Fruit fly (Drosophila melanogaster): ENCODE measurements around the gene CG33688.

The CG33688 gene

dm6 chr3L:16156788-16157208 is 42.2 kb upstream of the CG33688 start:
- TF ChIP-seq maf-S (GFP tag; optimal IDR thresholded peaks at IDR 0.05) (no peak), Lhr (GFP tag; optimal IDR thresholded peaks at IDR 0.05) (no peak), CG11696 (GFP tag; IDR thresholded peaks at IDR 0.05) (no peak), vvl (GFP tag; IDR thresholded peaks at IDR 0.05) (peak; percentile 87), fru (optimal IDR thresholded peaks at IDR 0.05) (no peak), CG7839 (tag; optimal IDR thresholded peaks at IDR 0.05) (no peak), CG6175 (GFP tag; IDR thresholded peaks at IDR 0.05) (peak; percentile 77), ssp (GFP tag; IDR thresholded peaks at IDR 0.05) (no peak), dmrt11E (tag; optimal IDR thresholded peaks at IDR 0.05) (no peak), caup (GFP tag; optimal IDR thresholded peaks at IDR 0.05; ENCODE audit: severe bottlenecking) (no peak), CG32767 (GFP tag; IDR thresholded peaks at IDR 0.05) (no peak), mirr (GFP tag; optimal IDR thresholded peaks at IDR 0.05) (peak; percentile 76), CG1529 (GFP tag; optimal IDR thresholded peaks at IDR 0.05) (no peak), MBD-R2 (GFP tag; IDR thresholded peaks at IDR 0.05) (0 out of 2 replicates have a peak, but pooled peaks have one; percentile 13), NFAT (GFP tag; IDR thresholded peaks at IDR 0.05) (peak; percentile 74), rib (GFP tag; IDR thresholded peaks at IDR 0.05) (peak; percentile 79), Ssrp (tag; optimal IDR thresholded peaks at IDR 0.05) (no peak), NC2α (GFP tag; optimal IDR thresholded peaks at IDR 0.05) (no peak), cg (GFP tag; optimal IDR thresholded peaks at IDR 0.05) (no peak), gsb-n (tag; optimal IDR thresholded peaks at IDR 0.05) (no peak), CG17802 (tag; optimal IDR thresholded peaks at IDR 0.05) (no peak), Adf1 (GFP tag; IDR thresholded peaks at IDR 0.05) (no peak), schlank (tag; optimal IDR thresholded peaks at IDR 0.05) (no peak), CG15514 (GFP tag; optimal IDR thresholded peaks at IDR 0.05) (peak; percentile 9), CG3995 (GFP tag; optimal IDR thresholded peaks at IDR 0.05) (no peak), CG8924 (tag; optimal IDR thresholded peaks at IDR 0.05) (no peak), ewg (GFP tag; optimal IDR thresholded peaks at IDR 0.05) (no peak), esg (GFP tag; conservative IDR thresholded peaks at IDR 0.05) (no peak), chif (GFP tag; optimal IDR thresholded peaks at IDR 0.05) (no peak), CG7963 (GFP tag; IDR thresholded peaks at IDR 0.05; ENCODE audit: partially characterized antibody) (no peak), CG18476 (GFP tag; optimal IDR thresholded peaks at IDR 0.05) (no peak), E2f2 (GFP tag; IDR thresholded peaks at IDR 0.05) (0 out of 2 replicates have a peak, but pooled peaks have one; percentile 17), CG32772 (GFP tag; IDR thresholded peaks at IDR 0.05) (no peak), pita (GFP tag; optimal IDR thresholded peaks at IDR 0.05) (no peak), nau (GFP tag; optimal IDR thresholded peaks at IDR 0.05) (no peak), CG14441 (GFP tag; IDR thresholded peaks at IDR 0.05) (peak; percentile 39; the same call in 1 of the 2 replicates), chinmo (GFP tag; IDR thresholded peaks at IDR 0.05; ENCODE audit: partially characterized antibody) (0 out of 4 replicates have a peak, but pooled peaks have one; percentile 44), Atf6 (GFP tag; IDR thresholded peaks at IDR 0.05) (no peak), CG1832 (GFP tag; optimal IDR thresholded peaks at IDR 0.05) (no peak), Elba2 (GFP tag; optimal IDR thresholded peaks at IDR 0.05) (no peak), sug (tag; optimal IDR thresholded peaks at IDR 0.05) (peak; percentile 57), salm (tag; optimal IDR thresholded peaks at IDR 0.05) (no peak), peb (GFP tag; IDR thresholded peaks at IDR 0.05) (no peak), ranshi (GFP tag; IDR thresholded peaks at IDR 0.05) (no peak), CG33557 (GFP tag; optimal IDR thresholded peaks at IDR 0.05) (no peak), exex (tag; optimal IDR thresholded peaks at IDR 0.05) (peak; percentile 50), CG6272 (GFP tag; IDR thresholded peaks at IDR 0.05) (no peak), CG1233 (GFP tag; optimal IDR thresholded peaks at IDR 0.05) (no peak), HLH3B (GFP tag; IDR thresholded peaks at IDR 0.05) (no peak), sna (GFP tag; IDR thresholded peaks at IDR 0.05; ENCODE audit: partially characterized antibody) (no peak), CG6689 (GFP tag; IDR thresholded peaks at IDR 0.05) (no peak), CG6254 (GFP tag; optimal IDR thresholded peaks at IDR 0.05) (no peak)

All from whole organism, embryonic.